Fruit fly (Drosophila melanogaster): ENCODE measurements around the gene CG42674.

DNA sequence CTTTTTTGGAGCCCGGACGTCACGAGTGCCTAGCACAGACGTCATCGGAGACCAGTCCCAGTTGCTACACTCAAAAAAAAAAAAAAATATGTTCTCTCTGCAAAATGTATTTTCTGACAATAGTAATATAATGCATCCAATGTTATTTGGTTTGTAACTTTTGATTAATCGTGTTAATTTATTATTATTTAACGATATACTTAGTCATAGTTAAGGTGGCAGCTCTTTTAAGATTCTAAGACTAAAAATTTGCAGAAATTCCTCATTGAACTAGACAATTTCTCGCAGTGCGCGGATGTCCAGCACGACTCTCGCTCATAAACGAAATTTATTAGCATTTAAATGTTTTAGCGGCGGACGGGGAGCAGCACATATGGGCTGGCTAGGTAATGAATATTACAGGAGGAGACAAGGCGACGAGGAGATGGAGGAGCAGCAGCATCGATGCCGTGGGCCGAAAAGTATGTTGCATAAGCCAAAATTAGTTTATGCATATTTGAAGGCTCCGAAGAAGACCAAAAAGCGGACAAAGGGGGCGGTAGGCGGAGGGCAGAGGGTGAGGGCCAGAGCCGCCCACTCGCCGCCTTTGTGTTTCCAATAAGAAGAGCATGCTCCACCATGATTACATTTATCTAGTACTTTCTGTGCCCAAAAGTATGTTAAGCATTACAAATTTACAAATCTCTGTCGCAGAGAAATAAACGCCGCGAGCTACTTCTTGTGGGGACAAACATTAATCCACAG lies 14.6 kb downstream of the CG42674 start:
- peak; percentile 87 for TF ChIP-seq Hr4 (GFP tag; optimal IDR thresholded peaks at IDR 0.05)
- peak; percentile 54 for TF ChIP-seq CG6792 (GFP tag; optimal IDR thresholded peaks at IDR 0.05)
- TF ChIP-seq Eip93F (GFP tag; optimal IDR thresholded peaks at IDR 0.05): no peak
- TF ChIP-seq esn (GFP tag; optimal IDR thresholded peaks at IDR 0.05): peak; percentile 69
- peak; percentile 61 for TF ChIP-seq Eip75B (GFP tag; optimal IDR thresholded peaks at IDR 0.05)
- TF ChIP-seq Hr39 (GFP tag; optimal IDR thresholded peaks at IDR 0.05): peak; percentile 56
- no peak; the same call in 1 of the 2 replicates for TF ChIP-seq Gug (GFP tag; IDR thresholded peaks at IDR 0.05)

Measured in whole organism, prepupa.